Worm (Caenorhabditis elegans) whole organism, L1 larva: Measurements from ENCODE around the gene F31D4.2.

Experiments used
- C16A3.4 ChIP-seq: fragments of 150-350 bp; optimal IDR thresholded peaks from 2 replicates; lab custom pipeline; 2014; ENCODE audit warnings: missing biosample characterization, missing genetic modification characterization
- F16B12.6 ChIP-seq: fragments of 150-350 bp; optimal IDR thresholded peaks from 2 replicates; lab custom pipeline; 2014; ENCODE audit warnings: missing biosample characterization, missing genetic modification characterization
- aha-1 ChIP-seq: fragments of 150-350 bp; optimal IDR thresholded peaks from 2 replicates; lab custom pipeline; 2014; ENCODE audit warnings: missing biosample characterization, missing genetic modification characterization
- blmp-1 ChIP-seq: fragments of 150-350 bp; optimal IDR thresholded peaks from 2 replicates; lab custom pipeline; 2014; ENCODE audit warnings: missing biosample characterization, missing genetic modification characterization
- ceh-8 ChIP-seq: fragments of 200-800 bp; sonication (Bioruptor generic); optimal IDR thresholded peaks from 2 replicates; lab custom pipeline; 2018; ENCODE audit warnings: mild to moderate bottlenecking, missing genetic modification characterization, moderate library complexity, missing compliant biosample characterization
- ceh-82 ChIP-seq, 3 experiments: fragments of 150-350 bp in 1 of 3; sonication (generic microtip) in 2 of 3; optimal IDR thresholded peaks; 2 replicates each; lab custom pipeline; 2014 to 2017; ENCODE audit warnings: missing biosample characterization in 3 of 3, missing genetic modification characterization in 3 of 3
- ceh-88 ChIP-seq: fragments of 200-800 bp; sonication (Bioruptor generic); IDR thresholded peaks from 2 replicates; pipeline ENCODE4 v1.3.6; 2022; ENCODE audit warnings: missing genetic modification characterization, missing compliant biosample characterization
- ceh-90 ChIP-seq: sonication (generic microtip); optimal IDR thresholded peaks from 2 replicates; lab custom pipeline; 2016; ENCODE audit warnings: missing genetic modification characterization, missing compliant biosample characterization
- ces-1 ChIP-seq: fragments of 150-350 bp; optimal IDR thresholded peaks from 2 replicates; lab custom pipeline; 2014; ENCODE audit warnings: missing biosample characterization, missing genetic modification reagents, missing genetic modification characterization
- dpl-1 ChIP-seq, 3 experiments: fragments of 150-350 bp in 2 of 3; sonication (generic microtip) in 1 of 3; optimal IDR thresholded peaks; 2 replicates each; lab custom pipeline; 2014 to 2017; ENCODE audit warnings: missing biosample characterization in 3 of 3, missing genetic modification characterization in 3 of 3, missing genetic modification reagents in 3 of 3
- dsc-1 ChIP-seq: sonication (generic microtip); optimal IDR thresholded peaks from 2 replicates; lab custom pipeline; 2016; ENCODE audit warnings: mild to moderate bottlenecking, missing genetic modification characterization, missing compliant biosample characterization
- efl-1 ChIP-seq, 4 experiments: fragments of 150-350 bp; optimal IDR thresholded peaks in 3 of 4; peaks in 1 of 4; 1 replicate in 1 of 4; 2 replicates in 3 of 4; lab custom pipeline; 2014; ENCODE audit warnings: missing biosample characterization in 2 of 4, missing genetic modification characterization in 2 of 4, missing genetic modification reagents in 2 of 4
- elt-2 ChIP-seq: sonication (generic microtip); optimal IDR thresholded peaks from 2 replicates; lab custom pipeline; 2016; ENCODE audit warnings: missing genetic modification characterization, mild to moderate bottlenecking, inconsistent platforms, missing compliant biosample characterization, missing genetic modification reagents
- ets-5 ChIP-seq: fragments of 200-800 bp; sonication (Bioruptor generic); IDR thresholded peaks from 2 replicates; pipeline ENCODE4 v1.3.6; 2022; ENCODE audit warnings: missing genetic modification characterization, missing compliant biosample characterization
- fkh-10 ChIP-seq: sonication (generic microtip); optimal IDR thresholded peaks from 2 replicates; lab custom pipeline; 2017; ENCODE audit warnings: missing biosample characterization, missing genetic modification reagents, missing genetic modification characterization
- fkh-8 ChIP-seq: sonication (generic microtip); optimal IDR thresholded peaks from 2 replicates; lab custom pipeline; 2016; ENCODE audit warnings: mild to moderate bottlenecking, missing genetic modification characterization, missing compliant biosample characterization
- fos-1 ChIP-seq: fragments of 150-350 bp; optimal IDR thresholded peaks from 2 replicates; lab custom pipeline; 2014; ENCODE audit warnings: missing biosample characterization, missing genetic modification characterization
- grh-1 ChIP-seq: fragments of 200-800 bp; sonication (Bioruptor generic); IDR thresholded peaks from 2 replicates; pipeline ENCODE4 v1.3.6; 2022; ENCODE audit warnings: missing genetic modification reagents, missing genetic modification characterization, missing compliant biosample characterization
- hpl-2 ChIP-seq: fragments of 150-350 bp; optimal IDR thresholded peaks from 2 replicates; lab custom pipeline; 2014; ENCODE audit warnings: missing biosample characterization, missing genetic modification reagents, missing genetic modification characterization
- irx-1 ChIP-seq: sonication (generic microtip); optimal IDR thresholded peaks from 2 replicates; lab custom pipeline; 2016; ENCODE audit warnings: missing genetic modification characterization, missing compliant biosample characterization
- isw-1 ChIP-seq: fragments of 200-800 bp; sonication (Bioruptor generic); IDR thresholded peaks from 2 replicates; pipeline ENCODE4 v1.3.6; 2022; ENCODE audit warnings: missing genetic modification characterization, missing compliant biosample characterization
- lin-14 ChIP-seq: fragments of 200-800 bp; sonication (Bioruptor generic); optimal IDR thresholded peaks from 2 replicates; lab custom pipeline; 2018; ENCODE audit warnings: mild to moderate bottlenecking, missing genetic modification characterization, moderate library complexity, missing compliant biosample characterization
- lin-35 ChIP-seq, 2 experiments: fragments of 150-350 bp; optimal IDR thresholded peaks; 2 replicates each; lab custom pipeline; 2014; ENCODE audit warnings: missing biosample characterization in 2 of 2, missing genetic modification characterization in 2 of 2, missing genetic modification reagents in 2 of 2
- lir-3 ChIP-seq: sonication (generic microtip); optimal IDR thresholded peaks from 2 replicates; lab custom pipeline; 2016; ENCODE audit warnings: mild to moderate bottlenecking, missing genetic modification characterization, moderate library complexity, missing compliant biosample characterization; ENCODE audit not compliant: poor library complexity
- lsy-2 ChIP-seq, 2 experiments: fragments of 150-350 bp; optimal IDR thresholded peaks; 2 replicates each; lab custom pipeline; 2014; ENCODE audit warnings: missing biosample characterization in 2 of 2, missing genetic modification characterization in 2 of 2
- mep-1 ChIP-seq: fragments of 150-350 bp; optimal IDR thresholded peaks from 2 replicates; lab custom pipeline; 2014; ENCODE audit warnings: missing biosample characterization, missing genetic modification characterization
- nhr-237 ChIP-seq: fragments of 150-350 bp; optimal IDR thresholded peaks from 2 replicates; lab custom pipeline; 2014; ENCODE audit warnings: missing biosample characterization, missing genetic modification characterization
- nhr-28 ChIP-seq: fragments of 150-350 bp; optimal IDR thresholded peaks from 2 replicates; lab custom pipeline; 2014; ENCODE audit warnings: missing biosample characterization, missing genetic modification characterization
- nhr-47 ChIP-seq: sonication (generic microtip); optimal IDR thresholded peaks from 2 replicates; lab custom pipeline; 2016; ENCODE audit warnings: mild to moderate bottlenecking, missing genetic modification characterization, moderate library complexity, missing compliant biosample characterization
- nhr-71 ChIP-seq: sonication (generic microtip); optimal IDR thresholded peaks from 2 replicates; lab custom pipeline; 2016; ENCODE audit warnings: mild to moderate bottlenecking, missing genetic modification characterization, moderate library complexity, missing compliant biosample characterization
- nhr-77 ChIP-seq: fragments of 150-350 bp; optimal IDR thresholded peaks from 2 replicates; lab custom pipeline; 2014; ENCODE audit warnings: missing biosample characterization, missing genetic modification characterization
- pax-3 ChIP-seq: fragments of 200-800 bp; sonication (Bioruptor generic); optimal IDR thresholded peaks from 2 replicates; lab custom pipeline; 2018; ENCODE audit warnings: mild to moderate bottlenecking, missing genetic modification characterization, moderate library complexity, missing compliant biosample characterization
- rnt-1 ChIP-seq: sonication (generic microtip); optimal IDR thresholded peaks from 2 replicates; lab custom pipeline; 2016; ENCODE audit warnings: mild to moderate bottlenecking, missing genetic modification characterization, moderate library complexity, missing compliant biosample characterization
- skn-1 ChIP-seq: fragments of 150-350 bp; optimal IDR thresholded peaks from 2 replicates; lab custom pipeline; 2014; ENCODE audit warnings: missing biosample characterization, missing genetic modification characterization
- snpc-4 ChIP-seq: fragments of 150-350 bp; optimal IDR thresholded peaks from 2 replicates; lab custom pipeline; 2014; ENCODE audit warnings: missing biosample characterization, missing genetic modification characterization
- snu-23 ChIP-seq: sonication (generic microtip); optimal IDR thresholded peaks from 2 replicates; lab custom pipeline; 2016; ENCODE audit warnings: missing genetic modification characterization, missing compliant biosample characterization
- sptf-1 ChIP-seq: fragments of 150-350 bp; optimal IDR thresholded peaks from 2 replicates; lab custom pipeline; 2014; ENCODE audit warnings: missing biosample characterization, missing genetic modification characterization
- swsn-7 ChIP-seq: sonication (generic microtip); optimal IDR thresholded peaks from 2 replicates; lab custom pipeline; 2016; ENCODE audit warnings: missing genetic modification characterization, missing compliant biosample characterization
- tbx-2 ChIP-seq: sonication (generic microtip); optimal IDR thresholded peaks from 2 replicates; lab custom pipeline; 2016; ENCODE audit warnings: missing genetic modification characterization, missing compliant biosample characterization
- tlp-1 ChIP-seq: fragments of 150-350 bp; optimal IDR thresholded peaks from 2 replicates; lab custom pipeline; 2014; ENCODE audit warnings: missing biosample characterization, missing genetic modification characterization
- unc-130 ChIP-seq: fragments of 150-350 bp; optimal IDR thresholded peaks from 2 replicates; lab custom pipeline; 2017; ENCODE audit warnings: missing biosample characterization, missing genetic modification characterization, inconsistent platforms
- unc-86 ChIP-seq: sonication (generic microtip); optimal IDR thresholded peaks from 2 replicates; lab custom pipeline; 2016; ENCODE audit warnings: missing genetic modification characterization, missing compliant biosample characterization
- vab-15 ChIP-seq: sonication (generic microtip); optimal IDR thresholded peaks from 2 replicates; lab custom pipeline; 2017; ENCODE audit warnings: missing genotype, mild to moderate bottlenecking, missing genetic modification characterization, missing compliant biosample characterization
- xbp-1 ChIP-seq: sonication (generic microtip); optimal IDR thresholded peaks from 2 replicates; lab custom pipeline; 2016; ENCODE audit warnings: missing genetic modification characterization, missing compliant biosample characterization
- zag-1 ChIP-seq: fragments of 150-350 bp; optimal IDR thresholded peaks from 2 replicates; lab custom pipeline; 2014; ENCODE audit warnings: missing biosample characterization, missing genetic modification characterization
- ztf-4 ChIP-seq: fragments of 150-350 bp; optimal IDR thresholded peaks from 2 replicates; lab custom pipeline; 2014; ENCODE audit warnings: missing biosample characterization, missing genetic modification characterization

F31D4.2 gene

DNA sequence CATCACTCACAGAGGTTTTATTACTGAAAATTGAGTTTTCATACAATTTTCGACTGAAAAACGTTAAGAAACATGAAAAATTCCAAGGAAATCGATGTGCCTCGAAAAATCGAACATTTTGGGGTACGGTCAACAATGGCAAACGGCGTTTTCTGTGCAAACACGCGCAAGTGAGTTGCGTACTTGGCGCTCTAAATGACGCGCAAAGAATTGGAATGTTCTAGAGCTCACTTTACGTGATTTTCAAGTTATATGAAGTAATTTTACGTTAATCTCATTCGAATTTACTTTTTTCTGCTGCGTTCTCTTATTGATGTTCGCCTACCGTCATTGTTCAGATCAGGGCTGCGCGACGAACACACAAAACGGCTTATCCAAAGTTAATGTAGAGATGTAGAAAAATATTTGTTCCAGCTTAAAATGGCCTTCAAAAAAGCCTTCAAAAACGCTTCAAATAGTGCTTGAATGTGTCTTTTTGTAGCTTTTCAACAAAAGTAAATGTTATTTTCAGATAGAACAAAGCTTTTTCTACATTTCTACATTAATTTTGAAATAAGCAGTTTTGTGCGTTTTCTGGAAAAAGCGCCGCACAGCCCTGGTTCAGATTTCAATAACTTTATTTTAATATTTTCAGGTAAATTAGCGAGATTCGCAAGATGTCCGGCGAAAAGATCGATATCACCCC is at the start of gene F31D4.2, which contains the start of gene fkb-6 (continued):
- TF ChIP-seq unc-130 (tag; lab: Kevin White, UChicago) = peak; percentile 91
- TF ChIP-seq dsc-1 (tag; lab: Kevin White, UChicago) = peak; percentile 77
- peak; percentile 8 for TF ChIP-seq elt-2
- TF ChIP-seq ztf-4 (tag; lab: Kevin White, UChicago) = peak; percentile 51
- peak; percentile 25 for TF ChIP-seq vab-15
- TF ChIP-seq ets-5 (GFP tag; lab: Robert Waterston, UW) = no peak
- TF ChIP-seq fos-1 (tag; lab: Kevin White, UChicago) = peak; percentile 20
- peak; percentile 98 for TF ChIP-seq F16B12.6
- peak; percentile 20 for TF ChIP-seq ceh-8
- peak; percentile 2 for TF ChIP-seq nhr-237 (tag; lab: Kevin White, UChicago)
- peak; percentile 75 for TF ChIP-seq nhr-77 (tag; lab: Kevin White, UChicago)
- TF ChIP-seq, all 84 proteins: peak for 48

DNA sequence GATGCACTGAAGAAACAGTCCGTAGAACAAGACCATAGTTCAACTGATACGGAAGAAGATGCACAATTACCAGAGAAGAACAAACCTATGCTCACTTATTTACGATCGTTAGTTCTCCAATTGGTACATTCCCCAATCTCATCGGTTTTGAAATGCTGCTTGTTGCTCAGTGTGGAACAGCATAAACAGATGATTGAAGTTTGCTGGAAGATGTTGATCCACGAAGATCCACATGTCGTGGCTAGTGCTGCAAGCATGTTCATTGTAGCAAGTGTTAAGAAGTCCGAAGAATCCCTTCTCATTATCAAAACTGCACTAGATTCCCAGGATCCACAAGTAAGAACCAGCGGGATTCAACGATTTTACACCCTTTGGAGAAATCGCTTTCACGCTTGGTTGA is 46.5 kb upstream of the F31D4.2 start:
- TF ChIP-seq tlp-1 (tag; lab: Kevin White, UChicago) (no peak), aha-1 (tag; lab: Kevin White, UChicago) (no peak), zag-1 (no peak), ceh-88 (GFP tag; lab: Robert Waterston, UW) (no peak), dpl-1 (GFP tag; optimal IDR thresholded peaks at IDR 0.05; lab: Kevin White, UChicago) (no peak), ces-1 (GFP tag; lab: Kevin White, UChicago) (no peak), ceh-90 (no peak), unc-130 (tag; lab: Kevin White, UChicago) (no peak), fkh-8 (tag; lab: Kevin White, UChicago) (no peak), blmp-1 (tag; lab: Kevin White, UChicago) (no peak), tbx-2 (no peak), efl-1 (optimal IDR thresholded peaks at IDR 0.05; lab: Kevin White, UChicago) (no peak), efl-1 (GFP tag; optimal IDR thresholded peaks at IDR 0.05 in 1 of 2; lab: Kevin White, UChicago) (no peak), nhr-28 (tag; lab: Kevin White, UChicago) (no peak), C16A3.4 (no peak), dsc-1 (tag; lab: Kevin White, UChicago) (no peak), unc-86 (tag; lab: Kevin White, UChicago) (no peak), sptf-1 (tag; lab: Kevin White, UChicago) (no peak)

DNA sequence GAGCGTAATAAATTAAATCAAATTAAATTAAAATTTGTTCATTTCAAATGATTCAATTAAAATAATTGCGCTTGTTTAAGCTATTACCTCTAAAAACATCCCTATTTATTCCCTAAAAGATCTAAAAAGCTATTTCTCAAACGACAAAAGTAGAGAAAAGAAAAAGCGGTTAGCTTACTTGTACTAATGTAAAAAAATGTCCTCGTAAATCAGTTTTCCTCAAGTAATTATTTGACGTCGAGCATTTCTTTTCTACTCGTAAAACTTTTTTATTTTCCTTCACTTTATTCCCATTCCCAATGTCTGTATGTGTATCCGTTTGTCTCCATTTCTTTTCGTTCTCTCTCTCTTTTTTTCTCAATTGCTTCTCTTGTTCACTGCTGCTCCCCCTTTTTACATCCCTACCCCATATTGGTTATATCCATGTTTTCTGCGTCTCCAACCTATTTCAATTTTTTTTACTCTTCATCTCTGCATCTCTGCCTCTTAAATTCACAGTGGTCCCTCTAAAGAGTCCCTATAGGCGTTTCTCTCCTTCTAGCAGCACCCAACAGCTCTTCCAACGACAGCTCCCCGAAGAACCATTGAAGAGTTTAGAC is 33.8 kb upstream of the F31D4.2 start, which contains the start of gene unc-80:
TSS of gene unc-80 (plus strand) at position 533 of the 599 bp plus-strand sequence.
- TF ChIP-seq irx-1 (peak; percentile 11), zag-1 (peak; percentile 47), mep-1 (peak; percentile 30), nhr-28 (tag; lab: Kevin White, UChicago) (no peak), lir-3 (tag; lab: Kevin White, UChicago) (no peak), lsy-2 (tag; optimal IDR thresholded peaks at IDR 0.05; lab: Kevin White, UChicago) (peak in 1 of 2 experiments; percentile 69), aha-1 (tag; lab: Kevin White, UChicago) (no peak), snu-23 (GFP tag; lab: Kevin White, UChicago) (peak; percentile 56), ztf-4 (tag; lab: Kevin White, UChicago) (peak; percentile 3), unc-86 (tag; lab: Kevin White, UChicago) (peak; percentile 55), nhr-77 (tag; lab: Kevin White, UChicago) (no peak), grh-1 (GFP tag; lab: Robert Waterston, UW) (no peak), lin-35 (GFP tag; optimal IDR thresholded peaks at IDR 0.05; lab: Kevin White, UChicago) (peak in 1 of 2 experiments; percentile 32), dpl-1 (GFP tag; optimal IDR thresholded peaks at IDR 0.05; lab: Kevin White, UChicago) (peak in 1 of 3 experiments; percentile 23), xbp-1 (tag; lab: Kevin White, UChicago) (peak; percentile 17), nhr-47 (tag; lab: Kevin White, UChicago) (peak; percentile 54), swsn-7 (tag; lab: Kevin White, UChicago) (peak; percentile 56), tbx-2 (peak; percentile 56), unc-130 (tag; lab: Kevin White, UChicago) (peak; percentile 19), ets-5 (GFP tag; lab: Robert Waterston, UW) (no peak), skn-1 (tag; lab: Kevin White, UChicago) (peak; percentile 2), isw-1 (peak; percentile 20; the same call in 1 of the 2 replicates), dsc-1 (tag; lab: Kevin White, UChicago) (peak; percentile 37), ceh-82 (tag; optimal IDR thresholded peaks at IDR 0.05; lab: Kevin White, UChicago) (peak; percentile 23 to 53 (median 31)), rnt-1 (tag; lab: Kevin White, UChicago) (peak; percentile 30), snpc-4 (tag; lab: Kevin White, UChicago) (peak; percentile 14), hpl-2 (GFP tag; lab: Kevin White, UChicago) (no peak), pax-3 (no peak), fkh-10 (GFP tag; lab: Kevin White, UChicago) (peak; percentile 41), nhr-71 (tag; lab: Kevin White, UChicago) (peak; percentile 57), tlp-1 (tag; lab: Kevin White, UChicago) (no peak), lin-14 (GFP tag; lab: Kevin White, UChicago) (peak; percentile 91)
